Worm (Caenorhabditis elegans): ENCODE data around the gene acbp-7.

- TF ChIP-seq zfp-3 (GFP tag; conservative IDR thresholded peaks at IDR 0.05) (no peak), unc-62 (GFP tag; optimal IDR thresholded peaks at IDR 0.05 in 1 of 2) (no peak), unc-62 (tag; optimal IDR thresholded peaks at IDR 0.05) (no peak), nhr-76 (tag; optimal IDR thresholded peaks at IDR 0.05) (no peak), pha-4 (GFP tag; IDR thresholded peaks at IDR 0.05) (no peak), pha-4 (tag; optimal IDR thresholded peaks at IDR 0.05) (no peak)
Measured at ce11 chrIII:4873395-4873794, 35.9 kb downstream of the acbp-7 start.

Data from whole organism, L4 larva.